Fruit fly (Drosophila melanogaster) whole organism, pupa: ENCODE data around the gene Gr64c.

ENCODE experiments used
- CG10348 ChIP-seq: fragments of 200-800 bp; sonication (Bioruptor generic); IDR thresholded peaks from 2 replicates; pipeline ENCODE4 v1.3.6; 2022; ENCODE audit warnings: missing biosample characterization, missing genetic modification characterization
- CG12605 ChIP-seq: fragments of 200-800 bp; sonication (Bioruptor generic); IDR thresholded peaks from 2 replicates; pipeline ENCODE4 v1.3.6; 2022; ENCODE audit warnings: missing biosample characterization, missing genetic modification characterization
- CG13204 ChIP-seq: fragments of 200-800 bp; sonication (Bioruptor generic); optimal IDR thresholded peaks from 2 replicates; lab custom pipeline; 2018; ENCODE audit warnings: missing biosample characterization, mild to moderate bottlenecking, missing genetic modification characterization, moderate library complexity
- CG14655 ChIP-seq: fragments of 200-800 bp; sonication (Bioruptor generic); optimal IDR thresholded peaks from 3 replicates; lab custom pipeline; 2017; ENCODE audit warnings: mild to moderate bottlenecking, missing biosample characterization, missing genetic modification reagents, missing genetic modification characterization
- CG15710 ChIP-seq: fragments of 200-800 bp; sonication (Bioruptor generic); optimal IDR thresholded peaks from 2 replicates; lab custom pipeline; 2018; ENCODE audit warnings: missing biosample characterization, mild to moderate bottlenecking, missing genetic modification characterization, moderate library complexity
- CG17806 ChIP-seq: fragments of 200-800 bp; sonication (Bioruptor generic); optimal IDR thresholded peaks from 2 replicates; lab custom pipeline; 2018; ENCODE audit warnings: missing biosample characterization, mild to moderate bottlenecking, missing genetic modification characterization, moderate library complexity
- CG32121 ChIP-seq: fragments of 200-800 bp; sonication (Bioruptor generic); IDR thresholded peaks from 2 replicates; pipeline ENCODE4 v1.3.6; 2022; ENCODE audit warnings: missing biosample characterization, missing genetic modification characterization
- CG34367 ChIP-seq: fragments of 200-800 bp; sonication (Bioruptor generic); optimal IDR thresholded peaks from 2 replicates; lab custom pipeline; 2018; ENCODE audit warnings: missing biosample characterization, mild to moderate bottlenecking, missing genetic modification characterization
- CG4496 ChIP-seq: fragments of 200-800 bp; sonication (Bioruptor generic); IDR thresholded peaks from 3 replicates; pipeline ENCODE4 v1.3.6; 2022; ENCODE audit warnings: missing biosample characterization, missing genetic modification characterization
- CG8159 ChIP-seq: fragments of 200-800 bp; sonication (Bioruptor generic); optimal IDR thresholded peaks from 3 replicates; lab custom pipeline; 2018; ENCODE audit warnings: missing biosample characterization, mild to moderate bottlenecking, missing genetic modification characterization, moderate library complexity
- CG8301 ChIP-seq: fragments of 200-800 bp; sonication (Bioruptor generic); optimal IDR thresholded peaks from 2 replicates; lab custom pipeline; 2018; ENCODE audit warnings: missing biosample characterization, mild to moderate bottlenecking, missing genetic modification characterization
- CG9948 ChIP-seq: fragments of 200-800 bp; sonication (Bioruptor generic); optimal IDR thresholded peaks from 2 replicates; lab custom pipeline; 2018; ENCODE audit warnings: missing biosample characterization, mild to moderate bottlenecking, missing genetic modification characterization, moderate library complexity
- D1 ChIP-seq: fragments of 200-800 bp; sonication (Bioruptor generic); optimal IDR thresholded peaks from 2 replicates; lab custom pipeline; 2018; ENCODE audit warnings: missing biosample characterization, mild to moderate bottlenecking, missing genetic modification characterization, moderate library complexity
- EcR ChIP-seq: fragments of 200-800 bp; sonication (Bioruptor generic); optimal IDR thresholded peaks from 3 replicates; lab custom pipeline; 2019; ENCODE audit warnings: missing biosample characterization, missing genetic modification characterization, mild to moderate bottlenecking, moderate library complexity, missing genetic modification reagents
- Ets98B ChIP-seq: fragments of 200-800 bp; sonication (Bioruptor generic); IDR thresholded peaks from 2 replicates; pipeline ENCODE4 v1.3.6; 2022; ENCODE audit warnings: missing biosample characterization, missing genetic modification characterization
- Pif1A ChIP-seq: fragments of 200-800 bp; sonication (Bioruptor generic); optimal IDR thresholded peaks from 3 replicates; lab custom pipeline; 2016; ENCODE audit warnings: missing biosample characterization, missing genetic modification characterization
- Pif1B ChIP-seq: fragments of 200-800 bp; sonication (Bioruptor generic); optimal IDR thresholded peaks from 3 replicates; lab custom pipeline; 2016; ENCODE audit warnings: missing biosample characterization, missing genetic modification characterization
- Snoo ChIP-seq: fragments of 200-800 bp; sonication (Bioruptor generic); optimal IDR thresholded peaks from 3 replicates; lab custom pipeline; 2017; ENCODE audit warnings: missing biosample characterization, mild to moderate bottlenecking, missing genetic modification characterization, inconsistent platforms
- fd96Ca ChIP-seq: fragments of 200-800 bp; sonication (Bioruptor generic); IDR thresholded peaks from 3 replicates; pipeline ENCODE4 v1.3.6; 2022; ENCODE audit warnings: missing biosample characterization, missing genetic modification characterization
- gl ChIP-seq: fragments of 200-800 bp; sonication (Bioruptor generic); optimal IDR thresholded peaks from 2 replicates; lab custom pipeline; 2018; ENCODE audit warnings: missing biosample characterization, mild to moderate bottlenecking, missing genetic modification characterization
- rn ChIP-seq: fragments of 200-800 bp; sonication (Bioruptor generic); IDR thresholded peaks from 2 replicates; pipeline ENCODE4 v1.3.6; 2022; ENCODE audit warnings: missing biosample characterization, missing genetic modification characterization

The Gr64c gene

dm6 chr3L:4061921-4062474, 33.6 kb downstream of the Gr64c start, which contains the start of gene dib:
dib (plus strand) TSS chr3L:4062292.
- TF ChIP-seq CG13204 (GFP tag; lab: Kevin White, UChicago) (no peak), fd96Ca (no peak), CG10348 (GFP tag; lab: Robert Waterston, UW) (no peak), rn (no peak), CG12605 (GFP tag; lab: Robert Waterston, UW) (no peak), Ets98B (GFP tag; lab: Robert Waterston, UW) (no peak), CG34367 (tag; lab: Kevin White, UChicago) (no peak), EcR (GFP tag; lab: Kevin White, UChicago) (no peak), Pif1B (GFP tag; lab: Kevin White, UChicago) (no peak), D1 (no peak), CG15710 (tag; lab: Kevin White, UChicago) (no peak), gl (tag; lab: Kevin White, UChicago) (no peak), CG8159 (tag; lab: Kevin White, UChicago) (no peak), CG9948 (tag; lab: Kevin White, UChicago) (no peak), CG4496 (GFP tag; lab: Robert Waterston, UW) (no peak), CG8301 (no peak)

dm6 chr3L:4068368-4068767, 40.0 kb downstream of the Gr64c start:
- peak; percentile 43; the same call in 1 of the 3 replicates for TF ChIP-seq CG4496 (GFP tag; lab: Robert Waterston, UW)
- TF ChIP-seq CG8159 (tag; lab: Kevin White, UChicago) = no peak
- peak; percentile 56; the same call in 2 of the 3 replicates for TF ChIP-seq fd96Ca
- no peak for TF ChIP-seq CG17806 (tag; lab: Kevin White, UChicago)
- TF ChIP-seq CG32121 = peak; percentile 64
- peak; percentile 42 for TF ChIP-seq Ets98B (GFP tag; lab: Robert Waterston, UW)
- peak; percentile 62 for TF ChIP-seq CG12605 (GFP tag; lab: Robert Waterston, UW)
- TF ChIP-seq, all 21 proteins: peak for 5

DNA sequence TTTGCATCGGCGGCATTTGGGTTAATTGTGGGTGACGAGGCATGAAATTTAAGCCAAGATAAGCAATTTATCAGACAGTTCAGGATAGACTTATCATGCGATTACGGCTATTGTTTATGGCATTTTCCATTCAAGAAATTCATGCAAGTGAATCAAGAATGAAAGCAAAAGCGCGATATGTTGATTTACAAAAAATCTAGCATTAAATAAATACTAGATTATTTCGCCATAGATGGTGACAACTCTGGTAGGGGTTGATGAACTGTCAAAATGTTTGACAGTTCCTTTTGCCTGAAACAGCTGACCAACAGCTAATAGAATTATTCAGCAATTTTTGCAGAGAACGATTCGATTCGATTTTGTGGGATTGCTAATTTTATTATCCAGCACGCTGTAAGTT, 40.7 kb downstream of the Gr64c start, which contains the start of gene CG32259:
Gene CG32259 (plus strand): TSS at position 301 of the 400 bp plus-strand sequence.
- TF ChIP-seq CG34367 (tag; lab: Kevin White, UChicago) (no peak), gl (tag; lab: Kevin White, UChicago) (no peak), Snoo (no peak), Ets98B (GFP tag; lab: Robert Waterston, UW) (no peak), CG14655 (no peak), Pif1B (GFP tag; lab: Kevin White, UChicago) (no peak), CG15710 (tag; lab: Kevin White, UChicago) (no peak), EcR (GFP tag; lab: Kevin White, UChicago) (no peak), CG9948 (tag; lab: Kevin White, UChicago) (no peak), rn (no peak)

- TF ChIP-seq EcR (GFP tag; lab: Kevin White, UChicago) = peak; percentile 54
- TF ChIP-seq fd96Ca = peak; percentile 99
- peak; percentile 98 for TF ChIP-seq CG17806 (tag; lab: Kevin White, UChicago)
- peak; percentile 96 for TF ChIP-seq rn
- TF ChIP-seq gl (tag; lab: Kevin White, UChicago) = peak; percentile 94
- peak; percentile 97 for TF ChIP-seq CG34367 (tag; lab: Kevin White, UChicago)
- TF ChIP-seq CG8301 = peak; percentile 99
- TF ChIP-seq CG10348 (GFP tag; lab: Robert Waterston, UW) = peak; percentile 95
- peak; percentile 99 for TF ChIP-seq CG4496 (GFP tag; lab: Robert Waterston, UW)
- peak; percentile 99 for TF ChIP-seq Ets98B (GFP tag; lab: Robert Waterston, UW)
- peak; percentile 98 for TF ChIP-seq CG12605 (GFP tag; lab: Robert Waterston, UW)
- TF ChIP-seq Snoo = peak; percentile 91
- TF ChIP-seq CG8159 (tag; lab: Kevin White, UChicago) = peak; percentile 96
- peak; percentile 95 for TF ChIP-seq Pif1B (GFP tag; lab: Kevin White, UChicago)
- peak; percentile 99 for TF ChIP-seq CG32121
- peak; percentile 98 for TF ChIP-seq CG14655
- TF ChIP-seq Pif1A = peak; percentile 97
- TF ChIP-seq CG15710 (tag; lab: Kevin White, UChicago) = peak; percentile 98
- TF ChIP-seq CG13204 (GFP tag; lab: Kevin White, UChicago) = peak; percentile 96
- TF ChIP-seq D1 = peak; percentile 70
- peak; percentile 98 for TF ChIP-seq CG9948 (tag; lab: Kevin White, UChicago)
- TF ChIP-seq, all 21 proteins: peak for 21
Observed at dm6 chr3L:4070221-4070995, 42.0 kb downstream of the Gr64c start.

dm6 chr3L:4070996-4071379, 42.6 kb downstream of the Gr64c start:
- TF ChIP-seq Pif1B (GFP tag; lab: Kevin White, UChicago) (peak; percentile 77), Ets98B (GFP tag; lab: Robert Waterston, UW) (peak; percentile 94), D1 (peak; percentile 34), fd96Ca (peak; percentile 92), CG8301 (peak; percentile 89), CG8159 (tag; lab: Kevin White, UChicago) (peak; percentile 91), CG10348 (GFP tag; lab: Robert Waterston, UW) (peak; percentile 77), CG14655 (peak; percentile 83), Pif1A (peak; percentile 70), CG9948 (tag; lab: Kevin White, UChicago) (peak; percentile 91), EcR (GFP tag; lab: Kevin White, UChicago) (no peak), gl (tag; lab: Kevin White, UChicago) (peak; percentile 91), CG4496 (GFP tag; lab: Robert Waterston, UW) (peak; percentile 97), CG17806 (tag; lab: Kevin White, UChicago) (peak; percentile 97), CG13204 (GFP tag; lab: Kevin White, UChicago) (no peak), CG34367 (tag; lab: Kevin White, UChicago) (peak; percentile 94), CG32121 (peak; percentile 85), CG15710 (tag; lab: Kevin White, UChicago) (peak; percentile 84), CG12605 (GFP tag; lab: Robert Waterston, UW) (peak; percentile 92), rn (peak; percentile 92), Snoo (no peak)
